Worm (Caenorhabditis elegans) whole organism, mixed stage, embryonic: ENCODE data around the gene C07B5.8.

Experiments used
- sptf-1 ChIP-seq: sonication (generic microtip); optimal IDR thresholded peaks from 2 replicates; lab custom pipeline; 2017; ENCODE audit warnings: mild to moderate bottlenecking, missing genetic modification characterization, moderate library complexity, missing compliant biosample characterization
- unc-39 ChIP-seq: fragments of 150-350 bp; optimal IDR thresholded peaks from 2 replicates; lab custom pipeline; 2014; ENCODE audit warnings: missing biosample characterization, missing genetic modification characterization

- TF ChIP-seq sptf-1 (tag; lab: Kevin White, UChicago), result no peak
- TF ChIP-seq unc-39 (tag; lab: Kevin White, UChicago), result no peak
Observed at ce11 chrX:9529360-9529759, 7.2 kb downstream of the C07B5.8 start, which contains the start of gene C07B5.4.
